Fruit fly (Drosophila melanogaster): ENCODE data around the gene CG5107.

CG5107 gene

DNA sequence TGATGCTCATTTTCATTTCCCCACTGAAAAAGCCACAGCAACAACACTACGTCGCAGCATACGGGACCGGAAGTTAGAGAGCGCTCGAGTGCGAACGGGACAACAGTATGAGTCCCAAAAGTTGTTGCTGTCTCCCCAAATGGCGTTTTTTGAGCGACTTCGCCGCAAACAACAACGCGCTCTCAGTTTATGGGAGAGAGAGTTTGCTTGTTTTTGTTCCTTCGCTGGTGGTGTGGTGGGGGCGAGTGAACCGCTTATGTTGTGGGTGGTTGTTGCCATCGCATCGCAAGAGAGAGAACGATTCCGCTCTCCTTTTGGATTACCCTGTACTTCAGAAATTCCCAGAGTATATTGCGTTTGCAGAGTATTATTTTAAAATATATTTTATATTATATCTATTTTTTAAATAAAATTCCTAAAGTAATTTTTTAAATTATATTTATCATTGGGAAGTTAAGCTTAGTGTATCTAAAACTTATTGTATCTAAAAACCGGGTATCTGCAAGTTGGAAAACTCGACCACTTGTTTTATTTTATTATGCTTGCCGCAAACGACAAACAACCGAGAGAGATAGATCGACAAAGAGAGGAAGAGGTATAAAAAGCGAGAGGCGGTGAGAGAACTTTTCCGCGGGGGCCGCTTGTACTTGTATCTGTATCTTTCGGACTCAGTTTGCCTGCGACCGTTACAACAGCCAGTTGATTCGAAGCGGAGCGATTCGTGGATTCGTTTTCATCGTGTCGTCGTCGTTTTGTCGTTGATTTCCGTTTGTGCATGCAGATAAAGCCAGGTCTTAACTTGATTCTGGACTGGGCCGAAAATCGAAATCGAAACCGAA is 10.7 kb downstream of the CG5107 start, which contains the start of gene msi:
msi (plus strand) TSS at position 669 of the 839 bp plus-strand sequence.
- TF ChIP-seq CG4496 (GFP tag; IDR thresholded peaks at IDR 0.05) (peak; percentile 97), Pif1A (GFP tag; optimal IDR thresholded peaks at IDR 0.05) (peak; percentile 92), gl (tag; optimal IDR thresholded peaks at IDR 0.05) (peak; percentile 87), CG12605 (GFP tag; IDR thresholded peaks at IDR 0.05) (peak; percentile 96), CG15710 (tag; optimal IDR thresholded peaks at IDR 0.05) (peak; percentile 99), Pif1B (GFP tag; optimal IDR thresholded peaks at IDR 0.05) (peak; percentile 96), EcR (GFP tag; optimal IDR thresholded peaks at IDR 0.05) (peak; percentile 77), CG13204 (GFP tag; optimal IDR thresholded peaks at IDR 0.05) (peak; percentile 88), CG8301 (tag; optimal IDR thresholded peaks at IDR 0.05) (peak; percentile 97), CG8159 (tag; optimal IDR thresholded peaks at IDR 0.05) (peak; percentile 99), CG34367 (tag; optimal IDR thresholded peaks at IDR 0.05) (peak; percentile 95), CG17806 (tag; optimal IDR thresholded peaks at IDR 0.05) (peak; percentile 99), Snoo (tag; optimal IDR thresholded peaks at IDR 0.05) (peak; percentile 97), D1 (tag; optimal IDR thresholded peaks at IDR 0.05) (peak; percentile 98), fd96Ca (GFP tag; IDR thresholded peaks at IDR 0.05) (peak; percentile 94), CG10348 (GFP tag; IDR thresholded peaks at IDR 0.05) (peak; percentile 94), CG14655 (GFP tag; optimal IDR thresholded peaks at IDR 0.05) (peak; percentile 99), Ets98B (GFP tag; IDR thresholded peaks at IDR 0.05) (peak; percentile 98), CG9948 (tag; optimal IDR thresholded peaks at IDR 0.05) (peak; percentile 99), CG32121 (GFP tag; IDR thresholded peaks at IDR 0.05) (peak; percentile 99), rn (GFP tag; IDR thresholded peaks at IDR 0.05) (peak; percentile 95)

DNA sequence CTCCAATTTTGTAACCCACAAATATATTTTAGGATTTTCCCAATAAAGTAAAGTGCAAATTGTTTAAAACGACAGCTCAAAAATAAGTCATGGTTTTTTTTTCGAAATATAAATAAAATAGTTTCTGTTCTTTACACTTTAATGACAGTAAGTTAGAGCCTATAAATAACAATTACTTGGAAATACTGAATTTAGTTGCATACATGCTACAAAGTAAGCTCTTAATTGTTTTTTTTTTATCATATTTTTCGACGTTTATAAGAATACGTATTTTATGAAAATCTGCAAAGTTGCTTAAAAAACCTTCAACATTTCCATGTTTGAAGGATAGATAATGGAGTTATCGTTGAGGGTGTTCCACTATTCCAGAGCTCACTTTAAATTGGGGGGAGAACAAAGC is 12.5 kb downstream of the CG5107 start:
- TF ChIP-seq CG4496 (GFP tag; IDR thresholded peaks at IDR 0.05) (0 out of 3 replicates have a peak, but pooled peaks have one; percentile 13), Ets98B (GFP tag; IDR thresholded peaks at IDR 0.05) (no peak), CG13204 (GFP tag; optimal IDR thresholded peaks at IDR 0.05) (no peak), fd96Ca (GFP tag; IDR thresholded peaks at IDR 0.05) (no peak)

DNA sequence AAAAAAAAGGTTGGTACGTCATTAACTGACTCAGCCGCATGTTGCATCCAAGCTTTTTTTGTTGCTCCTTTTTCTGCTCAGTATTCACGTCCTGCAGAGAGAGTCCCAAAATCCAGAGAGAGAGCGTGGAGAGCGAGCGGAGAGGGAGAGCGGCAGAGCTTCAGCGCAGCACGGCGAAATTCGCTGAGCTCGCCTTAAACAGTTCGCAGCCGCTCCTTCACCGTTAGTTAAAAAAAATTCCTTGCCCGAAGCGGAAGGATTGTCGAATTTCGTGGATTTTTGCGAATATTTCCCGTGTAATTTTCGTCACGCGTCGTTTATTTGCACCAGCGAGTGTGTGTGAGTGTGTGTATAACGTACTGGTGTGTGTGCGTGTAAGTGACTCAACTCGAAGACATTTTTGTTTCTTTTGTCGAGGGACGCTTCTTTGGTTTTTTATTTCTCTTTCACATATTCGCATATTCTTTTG is 13.1 kb downstream of the CG5107 start:
- TF ChIP-seq CG34367 (tag; optimal IDR thresholded peaks at IDR 0.05) (peak; percentile 24), Ets98B (GFP tag; IDR thresholded peaks at IDR 0.05) (no peak), CG13204 (GFP tag; optimal IDR thresholded peaks at IDR 0.05) (peak; percentile 60), CG8301 (tag; optimal IDR thresholded peaks at IDR 0.05) (no peak), CG4496 (GFP tag; IDR thresholded peaks at IDR 0.05) (peak; percentile 83), EcR (GFP tag; optimal IDR thresholded peaks at IDR 0.05) (peak; percentile 19), Pif1B (GFP tag; optimal IDR thresholded peaks at IDR 0.05) (peak; percentile 14), CG14655 (GFP tag; optimal IDR thresholded peaks at IDR 0.05) (peak; percentile 40), fd96Ca (GFP tag; IDR thresholded peaks at IDR 0.05) (no peak; the same call in 2 of the 3 replicates), gl (tag; optimal IDR thresholded peaks at IDR 0.05) (peak; percentile 46), CG17806 (tag; optimal IDR thresholded peaks at IDR 0.05) (no peak), rn (GFP tag; IDR thresholded peaks at IDR 0.05) (0 out of 2 replicates have a peak, but pooled peaks have one; percentile 18), CG8159 (tag; optimal IDR thresholded peaks at IDR 0.05) (no peak)

DNA sequence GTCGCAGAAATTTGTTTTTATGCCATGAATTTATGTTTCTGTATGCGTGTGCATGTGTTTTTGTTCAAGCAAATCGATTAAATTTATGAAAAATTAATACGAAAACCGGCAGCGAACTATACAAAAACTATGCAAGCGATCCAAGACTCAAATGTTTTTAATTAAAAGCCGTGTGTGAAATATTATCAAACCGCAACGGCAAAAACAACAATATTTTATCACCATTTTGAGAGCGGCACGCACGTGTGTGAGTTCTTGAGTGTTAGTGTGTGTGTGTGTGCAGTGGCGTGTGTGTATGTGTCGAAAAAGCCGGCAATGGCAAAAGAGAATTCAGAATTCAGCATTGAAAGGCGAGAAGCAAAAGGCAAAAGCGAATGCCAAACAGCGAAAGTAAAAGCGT is 13.6 kb downstream of the CG5107 start:
- no peak for TF ChIP-seq rn (GFP tag; IDR thresholded peaks at IDR 0.05)
- TF ChIP-seq Ets98B (GFP tag; IDR thresholded peaks at IDR 0.05): no peak
- no peak for TF ChIP-seq CG12605 (GFP tag; IDR thresholded peaks at IDR 0.05)
- TF ChIP-seq CG34367 (tag; optimal IDR thresholded peaks at IDR 0.05): no peak
- peak; percentile 38 for TF ChIP-seq D1 (tag; optimal IDR thresholded peaks at IDR 0.05)
- TF ChIP-seq CG15710 (tag; optimal IDR thresholded peaks at IDR 0.05): no peak
- no peak for TF ChIP-seq fd96Ca (GFP tag; IDR thresholded peaks at IDR 0.05)

DNA sequence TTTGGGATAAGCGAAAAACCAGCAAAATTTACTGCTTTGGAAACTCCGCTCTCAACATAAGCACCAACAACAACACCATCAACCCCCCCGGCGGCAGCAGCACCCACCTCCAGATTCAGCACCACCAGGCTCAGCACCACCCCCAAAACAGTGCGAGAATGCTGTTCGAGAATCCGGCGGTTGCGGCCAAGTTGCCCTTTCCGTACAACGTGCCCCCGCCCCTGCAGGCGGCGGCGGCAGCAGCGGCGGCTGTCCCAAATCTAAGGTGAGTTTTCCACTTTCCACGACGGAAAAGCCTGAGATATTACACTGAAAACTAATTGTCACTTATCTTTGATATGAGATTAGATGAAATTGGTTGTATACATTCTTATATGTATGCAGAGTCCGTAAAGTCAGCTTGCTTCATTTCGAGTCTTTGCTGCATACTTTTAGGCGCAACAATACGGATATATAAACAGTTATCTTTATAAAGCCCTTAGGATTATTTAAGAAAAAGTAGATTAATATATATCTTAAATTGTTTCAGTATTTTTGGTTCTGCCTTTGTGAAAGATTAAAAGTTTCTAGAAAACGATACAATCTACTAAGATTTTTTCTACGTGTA is 14.6 kb downstream of the CG5107 start:
- peak; percentile 17 for TF ChIP-seq CG17806 (tag; optimal IDR thresholded peaks at IDR 0.05)
- no peak for TF ChIP-seq D1 (tag; optimal IDR thresholded peaks at IDR 0.05)
- TF ChIP-seq fd96Ca (GFP tag; IDR thresholded peaks at IDR 0.05): no peak
- peak; percentile 23; the same call in 1 of the 2 replicates for TF ChIP-seq CG32121 (GFP tag; IDR thresholded peaks at IDR 0.05)
- no peak for TF ChIP-seq CG34367 (tag; optimal IDR thresholded peaks at IDR 0.05)
- TF ChIP-seq Pif1A (GFP tag; optimal IDR thresholded peaks at IDR 0.05): peak; percentile 9
- TF ChIP-seq CG8301 (tag; optimal IDR thresholded peaks at IDR 0.05): peak; percentile 3
- peak; percentile 27 for TF ChIP-seq CG8159 (tag; optimal IDR thresholded peaks at IDR 0.05)
- no peak for TF ChIP-seq Pif1B (GFP tag; optimal IDR thresholded peaks at IDR 0.05)
- TF ChIP-seq CG10348 (GFP tag; IDR thresholded peaks at IDR 0.05): no peak
- peak; percentile 36 for TF ChIP-seq CG14655 (GFP tag; optimal IDR thresholded peaks at IDR 0.05)
- TF ChIP-seq Snoo (tag; optimal IDR thresholded peaks at IDR 0.05): no peak
- peak; percentile 9 for TF ChIP-seq CG13204 (GFP tag; optimal IDR thresholded peaks at IDR 0.05)
- TF ChIP-seq gl (tag; optimal IDR thresholded peaks at IDR 0.05): no peak
- no peak for TF ChIP-seq EcR (GFP tag; optimal IDR thresholded peaks at IDR 0.05)
- TF ChIP-seq rn (GFP tag; IDR thresholded peaks at IDR 0.05): no peak
- no peak for TF ChIP-seq CG4496 (GFP tag; IDR thresholded peaks at IDR 0.05)
- TF ChIP-seq CG12605 (GFP tag; IDR thresholded peaks at IDR 0.05): no peak
- TF ChIP-seq CG15710 (tag; optimal IDR thresholded peaks at IDR 0.05): peak; percentile 10
- no peak for TF ChIP-seq Ets98B (GFP tag; IDR thresholded peaks at IDR 0.05)
- peak; percentile 24 for TF ChIP-seq CG9948 (tag; optimal IDR thresholded peaks at IDR 0.05)

Data from whole organism, pupa.